Fruit fly (Drosophila melanogaster) whole organism, embryonic: Measurements from ENCODE around the gene Lim3.
A peak's percentile ranks its signal among the peaks of the same experiment; 100 is the strongest.

Experiments
- Antp ChIP-seq: fragments of 200-800 bp; sonication (Bioruptor generic); optimal IDR thresholded peaks from 3 replicates; lab custom pipeline; 2016; ENCODE audit warnings: missing biosample characterization, missing genetic modification characterization
- Atf3 ChIP-seq: fragments of 200-800 bp; sonication (Bioruptor generic); optimal IDR thresholded peaks from 3 replicates; lab custom pipeline; 2016; ENCODE audit warnings: missing biosample characterization, missing genetic modification characterization
- Blimp-1 ChIP-seq: fragments of 200-800 bp; sonication (Bioruptor generic); optimal IDR thresholded peaks from 3 replicates; lab custom pipeline; 2018; ENCODE audit warnings: missing biosample characterization, missing genetic modification characterization, mild to moderate bottlenecking, moderate library complexity, missing genetic modification reagents
- BtbVII ChIP-seq: fragments of 200-800 bp; sonication (Bioruptor generic); optimal IDR thresholded peaks from 3 replicates; lab custom pipeline; 2017; ENCODE audit warnings: missing biosample characterization, mild to moderate bottlenecking, missing genetic modification characterization
- CG10274 ChIP-seq: fragments of 200-800 bp; sonication (Bioruptor generic); optimal IDR thresholded peaks from 3 replicates; lab custom pipeline; 2017; ENCODE audit warnings: missing biosample characterization, mild to moderate bottlenecking, missing genetic modification characterization
- CG10543 ChIP-seq: fragments of 200-800 bp; sonication (Bioruptor generic); optimal IDR thresholded peaks from 3 replicates; lab custom pipeline; 2017; ENCODE audit warnings: missing biosample characterization, mild to moderate bottlenecking, missing genetic modification characterization, moderate library complexity
- CG10654 ChIP-seq: fragments of 200-800 bp; sonication (Bioruptor generic); optimal IDR thresholded peaks from 2 replicates; lab custom pipeline; 2016; ENCODE audit warnings: missing biosample characterization, missing genetic modification characterization
- CG11504 ChIP-seq: fragments of 200-800 bp; sonication (Bioruptor generic); optimal IDR thresholded peaks from 3 replicates; lab custom pipeline; 2019; ENCODE audit warnings: missing biosample characterization, mild to moderate bottlenecking, missing genetic modification characterization, moderate library complexity
- CG11695 ChIP-seq: fragments of 200-800 bp; sonication (Bioruptor generic); IDR thresholded peaks from 3 replicates; pipeline ENCODE4 v1.3.6; 2022; ENCODE audit warnings: missing biosample characterization, missing genetic modification characterization
- CG12104 ChIP-seq: fragments of 200-800 bp; sonication (Bioruptor generic); optimal IDR thresholded peaks from 3 replicates; lab custom pipeline; 2016; ENCODE audit warnings: missing biosample characterization, missing genetic modification characterization
- CG1602 ChIP-seq: fragments of 200-800 bp; sonication (Bioruptor generic); optimal IDR thresholded peaks from 3 replicates; lab custom pipeline; 2016; ENCODE audit warnings: missing biosample characterization, missing genetic modification characterization
- CG32532 ChIP-seq: fragments of 200-800 bp; sonication (Bioruptor generic); IDR thresholded peaks from 2 replicates; pipeline ENCODE4 v1.3.6; 2022; ENCODE audit warnings: missing biosample characterization, missing genetic modification characterization
- CG33557 ChIP-seq: fragments of 200-800 bp; sonication (Bioruptor generic); optimal IDR thresholded peaks from 2 replicates; lab custom pipeline; 2019; ENCODE audit warnings: missing biosample characterization, mild to moderate bottlenecking, missing genetic modification characterization, moderate library complexity
- CG43689 ChIP-seq: fragments of 200-800 bp; sonication (Bioruptor generic); IDR thresholded peaks from 2 replicates; pipeline ENCODE4 v1.3.6; 2022; ENCODE audit warnings: missing biosample characterization, missing genetic modification characterization
- CG7556 ChIP-seq: fragments of 200-800 bp; sonication (Bioruptor generic); optimal IDR thresholded peaks from 2 replicates; lab custom pipeline; 2017; ENCODE audit warnings: missing biosample characterization, mild to moderate bottlenecking, missing genetic modification characterization
- CG8944 ChIP-seq: fragments of 200-800 bp; sonication (Bioruptor generic); optimal IDR thresholded peaks from 3 replicates; lab custom pipeline; 2016; ENCODE audit warnings: missing biosample characterization, missing genetic modification characterization
- E2f2 ChIP-seq: fragments of 200-800 bp; sonication (Bioruptor generic); IDR thresholded peaks from 2 replicates; pipeline ENCODE4 v1.3.6; 2022; ENCODE audit warnings: missing biosample characterization, missing genetic modification characterization
- Gug ChIP-seq: fragments of 200-800 bp; sonication (Bioruptor generic); IDR thresholded peaks from 4 replicates; pipeline ENCODE4 v1.3.6; 2022; ENCODE audit warnings: missing biosample characterization, missing genetic modification characterization
- Hand ChIP-seq: fragments of 200-800 bp; sonication (Bioruptor generic); optimal IDR thresholded peaks from 2 replicates; lab custom pipeline; 2017; ENCODE audit warnings: mild to moderate bottlenecking, missing biosample characterization, missing genetic modification reagents, missing genetic modification characterization
- HmgZ ChIP-seq: fragments of 200-800 bp; sonication (Bioruptor generic); optimal IDR thresholded peaks from 2 replicates; lab custom pipeline; 2018; ENCODE audit warnings: missing biosample characterization, mild to moderate bottlenecking, missing genetic modification characterization
- Neu2 ChIP-seq: fragments of 200-800 bp; sonication (Bioruptor generic); optimal IDR thresholded peaks from 3 replicates; lab custom pipeline; 2016; ENCODE audit warnings: missing biosample characterization, missing genetic modification characterization, borderline replicate concordance
- Nf-YC ChIP-seq: fragments of 200-800 bp; optimal IDR thresholded peaks from 3 replicates; lab custom pipeline; 2019; ENCODE audit warnings: missing biosample characterization, mild to moderate bottlenecking, missing genetic modification characterization, moderate library complexity
- Oli ChIP-seq: fragments of 200-800 bp; sonication (Bioruptor generic); optimal IDR thresholded peaks from 2 replicates; lab custom pipeline; 2018; ENCODE audit warnings: missing biosample characterization, mild to moderate bottlenecking, missing genetic modification characterization, moderate library complexity
- Rfx ChIP-seq: fragments of 200-800 bp; sonication (Bioruptor generic); IDR thresholded peaks from 2 replicates; pipeline ENCODE4 v1.3.6; 2022; ENCODE audit warnings: missing biosample characterization, missing genetic modification characterization
- Sox102F ChIP-seq: fragments of 200-800 bp; sonication (Bioruptor generic); optimal IDR thresholded peaks from 2 replicates; lab custom pipeline; 2018; ENCODE audit warnings: missing biosample characterization, mild to moderate bottlenecking, missing genetic modification characterization, moderate library complexity
- Spps ChIP-seq: fragments of 200-800 bp; sonication (Bioruptor generic); optimal IDR thresholded peaks from 2 replicates; lab custom pipeline; 2018; ENCODE audit warnings: missing biosample characterization, mild to moderate bottlenecking, missing genetic modification characterization
- Usf ChIP-seq: fragments of 200-800 bp; sonication (Bioruptor generic); optimal IDR thresholded peaks from 2 replicates; lab custom pipeline; 2017; ENCODE audit warnings: missing genotype, missing biosample characterization, missing genetic modification characterization
- ab ChIP-seq: fragments of 200-800 bp; sonication (Bioruptor generic); optimal IDR thresholded peaks from 2 replicates; lab custom pipeline; 2016; ENCODE audit warnings: missing biosample characterization, missing genetic modification characterization
- dysf ChIP-seq: fragments of 200-800 bp; sonication (Bioruptor generic); IDR thresholded peaks from 3 replicates; pipeline ENCODE4 v1.3.6; 2022; ENCODE audit warnings: missing biosample characterization, missing genetic modification characterization
- emc ChIP-seq: fragments of 200-800 bp; sonication (Bioruptor generic); optimal IDR thresholded peaks from 2 replicates; lab custom pipeline; 2016; ENCODE audit warnings: missing biosample characterization, missing genetic modification characterization
- exex ChIP-seq: fragments of 200-800 bp; sonication (Bioruptor generic); optimal IDR thresholded peaks from 4 replicates; lab custom pipeline; 2018; ENCODE audit warnings: missing biosample characterization, mild to moderate bottlenecking, missing genetic modification characterization, moderate library complexity
- grn ChIP-seq: fragments of 200-800 bp; sonication (Bioruptor generic); optimal IDR thresholded peaks from 3 replicates; lab custom pipeline; 2017; ENCODE audit warnings: missing biosample characterization, missing genetic modification characterization
- gro ChIP-seq: fragments of 200-800 bp; sonication (Bioruptor generic); optimal IDR thresholded peaks from 2 replicates; lab custom pipeline; 2016; ENCODE audit warnings: missing biosample characterization, missing genetic modification characterization
- hkb ChIP-seq, 2 experiments: fragments of 200-800 bp in 1 of 2; fragments of >200 bp in 1 of 2; sonication (Bioruptor generic) in 1 of 2; IDR thresholded peaks in 1 of 2; optimal IDR thresholded peaks in 1 of 2; 2 replicates each; pipeline versions ENCODE4 v1.3.6 to Lab custom; 2017 to 2022; ENCODE audit warnings: missing biosample characterization in 1 of 2, missing genetic modification characterization in 1 of 2
- jumu ChIP-seq: fragments of 200-800 bp; sonication (Bioruptor generic); optimal IDR thresholded peaks from 3 replicates; lab custom pipeline; 2016; ENCODE audit warnings: missing biosample characterization, missing genetic modification characterization
- nmo ChIP-seq: fragments of 200-800 bp; sonication (Bioruptor generic); optimal IDR thresholded peaks from 2 replicates; lab custom pipeline; 2018; ENCODE audit warnings: missing biosample characterization, mild to moderate bottlenecking, missing genetic modification characterization, moderate library complexity
- nom ChIP-seq: fragments of 200-800 bp; sonication (Bioruptor generic); optimal IDR thresholded peaks from 2 replicates; lab custom pipeline; 2017; ENCODE audit warnings: missing biosample characterization, missing genetic modification characterization, mild to moderate bottlenecking, moderate library complexity, missing genetic modification reagents
- onecut ChIP-seq: fragments of 200-800 bp; sonication (Bioruptor generic); IDR thresholded peaks from 2 replicates; pipeline ENCODE4 v1.3.6; 2022; ENCODE audit warnings: missing biosample characterization, missing genetic modification characterization
- phol ChIP-seq: fragments of 200-800 bp; sonication (Bioruptor generic); optimal IDR thresholded peaks from 3 replicates; lab custom pipeline; 2018; ENCODE audit warnings: missing biosample characterization, mild to moderate bottlenecking, missing genetic modification characterization, moderate library complexity
- pita ChIP-seq: fragments of 200-800 bp; sonication (Bioruptor generic); optimal IDR thresholded peaks from 2 replicates; lab custom pipeline; 2017; ENCODE audit warnings: missing biosample characterization, mild to moderate bottlenecking, missing genetic modification characterization
- row ChIP-seq: fragments of 200-800 bp; sonication (Bioruptor generic); IDR thresholded peaks from 3 replicates; pipeline ENCODE4 v1.3.6; 2022; ENCODE audit warnings: missing biosample characterization, missing genetic modification characterization
- sens ChIP-seq: fragments of 200-800 bp; sonication (Bioruptor generic); peaks from one replicate; lab custom pipeline; 2016; ENCODE audit warnings: missing biosample characterization, missing genetic modification characterization
- sim ChIP-seq: fragments of 200-800 bp; sonication (Bioruptor generic); IDR thresholded peaks from 2 replicates; pipeline ENCODE4 v1.3.6; 2022; ENCODE audit warnings: missing biosample characterization, missing genetic modification characterization
- tna ChIP-seq: fragments of 200-800 bp; sonication (Bioruptor generic); IDR thresholded peaks from 2 replicates; pipeline ENCODE4 v1.3.6; 2022; ENCODE audit warnings: missing biosample characterization, missing genetic modification characterization; ENCODE audit not compliant: partially characterized antibody
- wek ChIP-seq: fragments of 200-800 bp; sonication (Bioruptor generic); optimal IDR thresholded peaks from 3 replicates; lab custom pipeline; 2018; ENCODE audit warnings: missing biosample characterization, mild to moderate bottlenecking, missing genetic modification characterization, moderate library complexity

Gene Lim3

DNA sequence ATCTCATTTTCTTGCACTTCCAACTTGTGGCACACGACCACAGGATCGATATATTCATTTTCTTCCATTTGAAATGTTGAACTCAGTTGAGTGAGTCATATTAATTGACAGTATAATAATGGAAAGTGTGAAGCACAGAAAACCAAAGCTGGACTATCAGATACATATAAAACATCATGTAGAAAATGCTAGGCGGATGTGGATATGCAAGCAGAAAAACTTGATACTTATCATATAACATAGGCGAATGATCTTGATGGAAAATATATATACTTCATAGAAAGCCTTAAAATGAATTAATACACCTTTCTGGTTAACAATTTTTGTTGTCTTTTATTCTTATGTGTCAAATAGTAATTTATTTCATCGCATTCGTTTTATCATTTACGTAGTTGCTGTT, 29.3 kb downstream of the Lim3 start, which contains the start of gene CG10700:
TSS of gene CG10700 (minus strand) at position 101 of the 400 bp plus-strand sequence.
- TF ChIP-seq Oli (tag; lab: Kevin White, UChicago) (no peak), CG1602 (GFP tag; lab: Kevin White, UChicago) (no peak), tna (GFP tag; lab: Robert Waterston, UW) (no peak), CG7556 (GFP tag; lab: Kevin White, UChicago) (no peak), CG12104 (GFP tag; lab: Kevin White, UChicago) (no peak), CG10543 (GFP tag; lab: Kevin White, UChicago) (no peak), CG33557 (no peak), emc (GFP tag; lab: Kevin White, UChicago) (no peak), CG32532 (GFP tag; lab: Robert Waterston, UW) (no peak), exex (tag; lab: Kevin White, UChicago) (no peak), CG10654 (GFP tag; lab: Kevin White, UChicago) (no peak), onecut (GFP tag; lab: Robert Waterston, UW) (no peak), Sox102F (GFP tag; lab: Kevin White, UChicago) (no peak), CG43689 (GFP tag; lab: Robert Waterston, UW) (no peak), Hand (GFP tag; lab: Kevin White, UChicago) (no peak), grn (GFP tag; lab: Kevin White, UChicago) (no peak)
- TF ChIP-seq, all 482 proteins: peak for 0

DNA sequence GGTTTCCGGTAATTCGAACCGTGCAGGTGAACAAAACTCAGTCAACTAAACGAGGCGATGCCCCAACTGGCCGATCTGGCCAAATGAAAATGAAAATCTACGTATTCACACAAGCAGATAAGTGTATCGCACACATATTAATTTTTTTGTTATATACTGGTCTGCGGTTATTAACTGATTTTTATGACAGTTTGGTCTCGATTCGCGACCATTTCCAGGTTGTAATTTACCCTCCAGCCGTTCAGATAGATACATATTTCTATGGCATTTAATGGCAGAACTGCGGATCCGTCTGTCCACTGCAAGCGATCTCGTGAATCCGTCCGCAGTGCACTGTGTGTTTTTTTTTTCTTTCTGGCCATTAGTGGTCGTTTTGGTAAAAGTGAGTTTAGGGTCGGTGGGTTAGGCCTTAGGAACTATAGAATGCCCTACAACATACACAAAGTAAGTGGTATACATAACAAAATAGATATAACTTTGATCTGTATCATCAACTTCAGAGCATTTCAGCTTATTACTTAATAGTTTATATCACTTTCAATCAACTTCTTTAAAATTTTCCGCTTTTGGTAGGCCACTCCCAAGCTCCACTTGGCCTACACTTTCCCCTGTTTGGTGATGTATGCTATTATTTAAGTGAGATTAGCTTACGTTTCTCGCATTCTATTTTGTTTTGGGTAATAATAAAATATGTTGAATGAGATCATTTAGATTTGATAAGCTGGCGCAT, 34.0 kb downstream of the Lim3 start, which contains the start of gene CG17572:
TSS of gene CG17572 (minus strand) at position 51 of the 730 bp plus-strand sequence.
- TF ChIP-seq CG12104 (GFP tag; lab: Kevin White, UChicago) (no peak), BtbVII (GFP tag; lab: Kevin White, UChicago) (no peak), HmgZ (tag; lab: Kevin White, UChicago) (no peak), CG11695 (no peak), phol (peak; percentile 9), dysf (GFP tag; lab: Robert Waterston, UW) (no peak), Atf3 (GFP tag; lab: Kevin White, UChicago) (no peak), row (GFP tag; lab: Robert Waterston, UW) (no peak; the same call in 2 of the 3 replicates), sens (GFP tag; lab: Kevin White, UChicago) (peak; percentile 80), CG11504 (peak; percentile 23), Spps (tag; lab: Kevin White, UChicago) (no peak), gro (GFP tag; lab: Kevin White, UChicago) (no peak), Neu2 (GFP tag; lab: Kevin White, UChicago) (no peak), nom (GFP tag; lab: Kevin White, UChicago) (no peak), wek (GFP tag; lab: Kevin White, UChicago) (no peak), jumu (no peak), Nf-YC (tag; lab: Kevin White, UChicago) (no peak), ab (GFP tag; lab: Kevin White, UChicago) (no peak), E2f2 (no peak), CG10274 (GFP tag; lab: Kevin White, UChicago) (peak; percentile 88), sim (GFP tag; lab: Robert Waterston, UW) (no peak), Usf (GFP tag; lab: Kevin White, UChicago) (no peak), pita (no peak), hkb (optimal IDR thresholded peaks at IDR 0.05; lab: Kevin White, UChicago) (no peak), hkb (GFP tag; IDR thresholded peaks at IDR 0.05; lab: Robert Waterston, UW) (no peak), Gug (GFP tag; lab: Robert Waterston, UW) (no peak), CG8944 (GFP tag; lab: Kevin White, UChicago) (no peak), Rfx (GFP tag; lab: Robert Waterston, UW) (no peak), Antp (GFP tag; lab: Kevin White, UChicago) (no peak), nmo (GFP tag; lab: Kevin White, UChicago) (peak; percentile 9), Sox102F (GFP tag; lab: Kevin White, UChicago) (peak; percentile 9), Blimp-1 (GFP tag; lab: Kevin White, UChicago) (peak; percentile 60)
- TF ChIP-seq, all 482 proteins: peak for 7
